Fruit fly (Drosophila melanogaster) whole organism, embryonic: ENCODE data around the gene CG17364.

Source experiments
- Bgb ChIP-seq: fragments of 200-800 bp; sonication (Bioruptor generic); IDR thresholded peaks from 2 replicates; pipeline ENCODE4 v1.3.6; 2022; ENCODE audit warnings: missing biosample characterization, missing genetic modification characterization; ENCODE audit not compliant: partially characterized antibody
- CG10366 ChIP-seq: fragments of 200-800 bp; sonication (Bioruptor generic); IDR thresholded peaks from 2 replicates; pipeline ENCODE4 v1.3.6; 2022; ENCODE audit warnings: missing biosample characterization, missing genetic modification characterization
- CG10431 ChIP-seq: fragments of 200-800 bp; sonication (Bioruptor generic); optimal IDR thresholded peaks from 3 replicates; lab custom pipeline; 2018; ENCODE audit warnings: missing biosample characterization, mild to moderate bottlenecking, missing genetic modification characterization
- CG11085 ChIP-seq: fragments of 200-800 bp; sonication (Bioruptor generic); IDR thresholded peaks from 2 replicates; pipeline ENCODE4 v1.3.6; 2022; ENCODE audit warnings: missing biosample characterization, missing genetic modification characterization
- CG11504 ChIP-seq: fragments of 200-800 bp; sonication (Bioruptor generic); optimal IDR thresholded peaks from 3 replicates; lab custom pipeline; 2019; ENCODE audit warnings: missing biosample characterization, mild to moderate bottlenecking, missing genetic modification characterization, moderate library complexity
- CG11560 ChIP-seq: fragments of 200-800 bp; sonication (Bioruptor generic); IDR thresholded peaks from 3 replicates; pipeline ENCODE4 v1.3.6; 2022; ENCODE audit warnings: missing biosample characterization, missing genetic modification characterization
- CG1233 ChIP-seq: fragments of 200-800 bp; sonication (Bioruptor generic); optimal IDR thresholded peaks from 4 replicates; lab custom pipeline; 2018; ENCODE audit warnings: missing biosample characterization, mild to moderate bottlenecking, missing genetic modification characterization
- CG12391 ChIP-seq: fragments of 200-800 bp; sonication (Bioruptor generic); optimal IDR thresholded peaks from 3 replicates; lab custom pipeline; 2018; ENCODE audit warnings: missing biosample characterization, mild to moderate bottlenecking, missing genetic modification characterization, moderate library complexity
- CG12942 ChIP-seq: fragments of 200-800 bp; sonication (Bioruptor generic); optimal IDR thresholded peaks from 3 replicates; lab custom pipeline; 2016; ENCODE audit warnings: missing biosample characterization, missing genetic modification characterization
- CG13296 ChIP-seq: fragments of 200-800 bp; sonication (Bioruptor generic); optimal IDR thresholded peaks from 3 replicates; lab custom pipeline; 2018; ENCODE audit warnings: missing biosample characterization, mild to moderate bottlenecking, missing genetic modification characterization
- CG15269 ChIP-seq: fragments of 200-800 bp; sonication (Bioruptor generic); optimal IDR thresholded peaks from 2 replicates; lab custom pipeline; 2018; ENCODE audit warnings: missing biosample characterization, mild to moderate bottlenecking, missing genetic modification characterization, moderate library complexity
- CG15479 ChIP-seq: fragments of 200-800 bp; sonication (Bioruptor generic); optimal IDR thresholded peaks from 3 replicates; lab custom pipeline; 2019; ENCODE audit warnings: missing biosample characterization, mild to moderate bottlenecking, missing genetic modification characterization, moderate library complexity
- CG16815 ChIP-seq: fragments of 200-800 bp; sonication (Bioruptor generic); optimal IDR thresholded peaks from 3 replicates; lab custom pipeline; 2017; ENCODE audit warnings: missing biosample characterization, mild to moderate bottlenecking, missing genetic modification characterization
- CG2199 ChIP-seq: fragments of 200-800 bp; sonication (Bioruptor generic); IDR thresholded peaks from 3 replicates; pipeline ENCODE4 v1.3.6; 2022; ENCODE audit warnings: missing biosample characterization, missing genetic modification characterization
- CG33557 ChIP-seq: fragments of 200-800 bp; sonication (Bioruptor generic); optimal IDR thresholded peaks from 2 replicates; lab custom pipeline; 2019; ENCODE audit warnings: missing biosample characterization, mild to moderate bottlenecking, missing genetic modification characterization, moderate library complexity
- CG3995 ChIP-seq: fragments of 200-800 bp; sonication (Bioruptor generic); optimal IDR thresholded peaks from 3 replicates; lab custom pipeline; 2016; ENCODE audit warnings: missing biosample characterization, missing genetic modification characterization
- CG6272 ChIP-seq: fragments of 200-800 bp; sonication (Bioruptor generic); IDR thresholded peaks from 2 replicates; pipeline ENCODE4 v1.3.6; 2022; ENCODE audit warnings: missing biosample characterization, missing genetic modification characterization
- CG6791 ChIP-seq: fragments of 200-800 bp; sonication (Bioruptor generic); IDR thresholded peaks from 3 replicates; pipeline ENCODE4 v1.3.6; 2022; ENCODE audit warnings: missing biosample characterization, missing genetic modification characterization; ENCODE audit not compliant: partially characterized antibody
- CG8290 ChIP-seq, 3 experiments: fragments of 200-800 bp; sonication (Bioruptor generic); optimal IDR thresholded peaks; 2 replicates each; lab custom pipeline; 2016 to 2019; ENCODE audit warnings: missing biosample characterization in 3 of 3, missing genetic modification characterization in 3 of 3, mild to moderate bottlenecking in 2 of 3, moderate library complexity in 1 of 3
- CG8924 ChIP-seq: fragments of 200-800 bp; optimal IDR thresholded peaks from 3 replicates; lab custom pipeline; 2019; ENCODE audit warnings: missing biosample characterization, mild to moderate bottlenecking, missing genetic modification characterization, moderate library complexity
- CG8944 ChIP-seq: fragments of 200-800 bp; sonication (Bioruptor generic); optimal IDR thresholded peaks from 3 replicates; lab custom pipeline; 2016; ENCODE audit warnings: missing biosample characterization, missing genetic modification characterization
- CTCF ChIP-seq: fragments of 200-800 bp; sonication (Bioruptor generic); optimal IDR thresholded peaks from 2 replicates; lab custom pipeline; 2017; ENCODE audit warnings: missing biosample characterization, mild to moderate bottlenecking, missing genetic modification characterization, moderate library complexity
- Camta ChIP-seq: fragments of 200-800 bp; sonication (Bioruptor generic); optimal IDR thresholded peaks from 2 replicates; lab custom pipeline; 2016; ENCODE audit warnings: missing biosample characterization, missing genetic modification characterization
- D ChIP-seq, 2 experiments: fragments of 200-800 bp in 1 of 2; fragments of >200 bp in 1 of 2; sonication (Bioruptor generic) in 1 of 2; optimal IDR thresholded peaks; 2 replicates in 1 of 2; 3 replicates in 1 of 2; lab custom pipeline; 2017; ENCODE audit warnings: mild to moderate bottlenecking in 1 of 2, missing biosample characterization in 1 of 2, missing genetic modification characterization in 1 of 2, missing genetic modification reagents in 1 of 2
- D19B ChIP-seq: fragments of 200-800 bp; sonication (Bioruptor generic); optimal IDR thresholded peaks from 2 replicates; lab custom pipeline; 2017; ENCODE audit warnings: missing biosample characterization, mild to moderate bottlenecking, missing genetic modification characterization
- Dbx ChIP-seq: fragments of 200-800 bp; sonication (Bioruptor generic); IDR thresholded peaks from 3 replicates; pipeline ENCODE4 v1.3.6; 2022; ENCODE audit warnings: missing biosample characterization, missing genetic modification characterization
- GATAe ChIP-seq: fragments of 200-800 bp; sonication (Bioruptor generic); conservative IDR thresholded peaks from 2 replicates; pipeline ENCODE4 v1.3.6; 2022; ENCODE audit warnings: missing biosample characterization, missing genetic modification characterization
- Lhr ChIP-seq: fragments of 200-800 bp; sonication (Bioruptor generic); optimal IDR thresholded peaks from 3 replicates; lab custom pipeline; 2017; ENCODE audit warnings: mild to moderate bottlenecking, missing biosample characterization, missing genetic modification reagents, missing genetic modification characterization
- NfI ChIP-seq: fragments of 200-800 bp; sonication (Bioruptor generic); optimal IDR thresholded peaks from 3 replicates; lab custom pipeline; 2018; ENCODE audit warnings: missing biosample characterization, mild to moderate bottlenecking, missing genetic modification characterization, moderate library complexity
- Pdp1 ChIP-seq, 2 experiments: fragments of 200-800 bp; sonication (Bioruptor generic); optimal IDR thresholded peaks; 3 replicates each; lab custom pipeline; 2016; ENCODE audit warnings: missing biosample characterization in 2 of 2, missing genetic modification characterization in 2 of 2, mild to moderate bottlenecking in 1 of 2, moderate library complexity in 1 of 2
- Rfx ChIP-seq: fragments of 200-800 bp; sonication (Bioruptor generic); IDR thresholded peaks from 2 replicates; pipeline ENCODE4 v1.3.6; 2022; ENCODE audit warnings: missing biosample characterization, missing genetic modification characterization
- Spps ChIP-seq: fragments of 200-800 bp; sonication (Bioruptor generic); optimal IDR thresholded peaks from 2 replicates; lab custom pipeline; 2018; ENCODE audit warnings: missing biosample characterization, mild to moderate bottlenecking, missing genetic modification characterization
- Sry-δ ChIP-seq: fragments of 200-800 bp; sonication (Bioruptor generic); optimal IDR thresholded peaks from 2 replicates; lab custom pipeline; 2016; ENCODE audit warnings: missing biosample characterization, missing genetic modification characterization
- chinmo ChIP-seq: fragments of 200-800 bp; sonication (Bioruptor generic); IDR thresholded peaks from 4 replicates; pipeline ENCODE4 v1.3.6; 2022; ENCODE audit warnings: missing biosample characterization, missing genetic modification characterization; ENCODE audit not compliant: partially characterized antibody
- dati ChIP-seq: fragments of 200-800 bp; sonication (Bioruptor generic); IDR thresholded peaks from 2 replicates; pipeline ENCODE4 v1.3.6; 2022; ENCODE audit warnings: missing biosample characterization, missing genetic modification characterization
- exex ChIP-seq: fragments of 200-800 bp; sonication (Bioruptor generic); optimal IDR thresholded peaks from 4 replicates; lab custom pipeline; 2018; ENCODE audit warnings: missing biosample characterization, mild to moderate bottlenecking, missing genetic modification characterization, moderate library complexity
- fu2 ChIP-seq: fragments of 200-800 bp; sonication (Bioruptor generic); optimal IDR thresholded peaks from 2 replicates; lab custom pipeline; 2016; ENCODE audit warnings: missing biosample characterization, missing genetic modification characterization
- grau ChIP-seq: fragments of 200-800 bp; optimal IDR thresholded peaks from 3 replicates; lab custom pipeline; 2019; ENCODE audit warnings: missing biosample characterization, mild to moderate bottlenecking, missing genetic modification characterization, moderate library complexity
- grn ChIP-seq: fragments of 200-800 bp; sonication (Bioruptor generic); optimal IDR thresholded peaks from 3 replicates; lab custom pipeline; 2017; ENCODE audit warnings: missing biosample characterization, missing genetic modification characterization
- hth ChIP-seq: fragments of >200 bp; optimal IDR thresholded peaks from 2 replicates; lab custom pipeline; 2017; ENCODE audit warnings: inconsistent platforms
- lab ChIP-seq: fragments of 200-800 bp; sonication (Bioruptor generic); optimal IDR thresholded peaks from 3 replicates; lab custom pipeline; 2017; ENCODE audit warnings: missing biosample characterization, missing genetic modification characterization, mild to moderate bottlenecking, moderate library complexity, missing genetic modification reagents
- luna ChIP-seq: fragments of 200-800 bp; sonication (Bioruptor generic); optimal IDR thresholded peaks from 2 replicates; lab custom pipeline; 2016; ENCODE audit warnings: missing biosample characterization, missing genetic modification characterization
- nerfin-1 ChIP-seq: fragments of 200-800 bp; sonication (Bioruptor generic); optimal IDR thresholded peaks from 3 replicates; lab custom pipeline; 2019; ENCODE audit warnings: missing biosample characterization, mild to moderate bottlenecking, missing genetic modification characterization, moderate library complexity
- rib ChIP-seq: fragments of 200-800 bp; sonication (Bioruptor generic); IDR thresholded peaks from 2 replicates; pipeline ENCODE4 v1.3.6; 2022; ENCODE audit warnings: missing biosample characterization, missing genetic modification characterization
- sd ChIP-seq: fragments of 200-800 bp; sonication (Bioruptor generic); optimal IDR thresholded peaks from 3 replicates; lab custom pipeline; 2018; ENCODE audit warnings: missing biosample characterization, mild to moderate bottlenecking, missing genetic modification characterization, moderate library complexity
- sug ChIP-seq: fragments of 200-800 bp; optimal IDR thresholded peaks from 2 replicates; lab custom pipeline; 2019; ENCODE audit warnings: missing biosample characterization, mild to moderate bottlenecking, missing genetic modification characterization, moderate library complexity
- ttk ChIP-seq: fragments of 200-800 bp; sonication (Bioruptor generic); IDR thresholded peaks from 2 replicates; pipeline ENCODE4 v2.1.2; 2022; ENCODE audit warnings: missing biosample characterization, missing genetic modification characterization

CG17364 gene

DNA sequence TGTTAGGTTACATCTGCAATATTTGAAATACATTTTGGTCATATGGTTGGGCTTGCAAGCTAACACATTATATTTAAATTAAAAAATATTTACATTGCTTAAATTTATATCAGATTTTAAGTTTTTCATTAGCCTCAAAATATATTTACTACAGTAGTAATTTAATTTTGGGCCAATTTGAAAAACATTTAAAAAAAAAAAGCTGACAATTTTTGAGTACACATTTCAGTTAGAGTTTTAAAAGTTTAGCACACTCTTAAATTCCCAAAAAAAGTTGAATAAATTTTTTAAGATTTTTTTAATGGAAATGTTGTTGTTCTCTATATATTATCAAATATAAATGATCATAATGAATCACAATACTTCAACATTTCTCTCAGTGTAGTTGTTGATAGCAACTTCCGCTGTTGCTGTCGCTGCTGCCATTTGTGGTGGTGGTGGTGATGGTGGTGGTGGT, 36.0 kb downstream of the CG17364 start (continued):
- TF ChIP-seq CG15269 (peak; percentile 68), CG33557 (GFP tag; lab: Kevin White, UChicago) (peak; percentile 59), Sry-δ (GFP tag; lab: Kevin White, UChicago) (no peak), GATAe (GFP tag; lab: Robert Waterston, UW) (no peak), CG16815 (GFP tag; lab: Kevin White, UChicago) (peak; percentile 75), CG11085 (no peak), CTCF (GFP tag; lab: Kevin White, UChicago) (peak; percentile 0), hth (lab: Kevin White, UChicago) (no peak), CG1233 (GFP tag; lab: Kevin White, UChicago) (peak; percentile 54), CG12391 (peak; percentile 82), Lhr (GFP tag; lab: Kevin White, UChicago) (peak; percentile 1)

DNA sequence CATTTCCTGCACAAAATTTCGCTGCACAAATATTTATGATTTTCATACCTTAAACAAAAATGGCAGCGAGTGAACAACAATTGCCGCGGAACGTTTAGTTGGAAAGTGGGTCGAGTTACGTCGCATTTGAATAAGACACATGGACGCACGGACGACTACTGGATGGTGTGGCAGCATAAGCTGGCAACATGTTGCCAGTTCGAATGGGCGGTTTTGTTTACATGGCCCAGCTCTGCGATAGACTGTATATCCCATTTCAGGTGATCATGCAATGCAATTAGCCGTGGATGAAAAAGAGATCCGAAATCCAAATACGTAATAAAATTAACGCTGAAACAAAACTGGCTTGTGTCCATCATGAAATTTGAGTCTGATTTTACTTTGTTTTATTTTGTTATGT, 36.5 kb downstream of the CG17364 start:
- TF ChIP-seq Dbx (GFP tag; lab: Robert Waterston, UW) (no peak), CG11504 (tag; lab: Kevin White, UChicago) (peak; percentile 90), grau (tag; lab: Kevin White, UChicago) (no peak), CG6272 (GFP tag; lab: Robert Waterston, UW) (no peak), Rfx (GFP tag; lab: Robert Waterston, UW) (no peak), CG3995 (no peak), CG2199 (GFP tag; lab: Robert Waterston, UW) (no peak)

DNA sequence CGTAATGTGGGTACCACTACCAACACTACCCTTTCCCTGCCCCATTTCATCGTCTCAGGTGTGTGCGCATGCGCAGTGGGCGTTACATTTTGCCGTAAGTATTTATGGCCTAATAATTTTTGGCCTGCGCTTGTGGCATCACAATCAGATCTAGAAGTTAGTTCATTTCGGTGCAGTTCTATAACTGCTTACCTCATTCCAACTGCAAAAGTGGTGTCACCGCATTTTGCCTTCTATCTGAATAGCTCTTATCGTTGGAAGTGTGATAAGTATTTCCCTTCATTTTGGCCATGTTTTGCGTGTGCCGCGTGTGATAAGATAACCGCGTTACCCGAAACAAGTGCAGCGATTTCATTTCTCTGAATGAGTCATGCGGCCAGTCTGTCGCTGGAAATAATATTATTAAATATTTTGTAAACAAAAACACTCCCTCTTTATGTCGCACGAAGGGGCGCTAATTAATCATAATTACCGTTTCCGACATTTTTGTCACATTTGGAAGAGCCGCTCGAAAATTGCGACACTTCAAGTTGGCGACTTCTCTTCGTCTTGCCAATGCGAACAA, 40.6 kb downstream of the CG17364 start:
- TF ChIP-seq CG2199 (GFP tag; lab: Robert Waterston, UW) (0 out of 3 replicates have a peak, but pooled peaks have one; percentile 65), grn (GFP tag; lab: Kevin White, UChicago) (peak; percentile 17), CG8944 (no peak), lab (peak; percentile 46), Bgb (no peak), Pdp1 (GFP tag; optimal IDR thresholded peaks at IDR 0.05; lab: Kevin White, UChicago) (peak in 1 of 2 experiments; percentile 65), sd (peak; percentile 1), dati (no peak), ttk (GFP tag; lab: Robert Waterston, UW) (0 out of 2 replicates have a peak, but pooled peaks have one; percentile 30), GATAe (GFP tag; lab: Robert Waterston, UW) (peak; percentile 44), CG8924 (tag; lab: Kevin White, UChicago) (no peak), rib (GFP tag; lab: Robert Waterston, UW) (peak; percentile 35; the same call in 1 of the 2 replicates), sug (tag; lab: Kevin White, UChicago) (peak; percentile 21), CG8290 (GFP tag; optimal IDR thresholded peaks at IDR 0.05; lab: Kevin White, UChicago) (no peak), CG8290 (tag; optimal IDR thresholded peaks at IDR 0.05; lab: Kevin White, UChicago) (peak in 1 of 2 experiments; percentile 20), CG15479 (peak; percentile 38), exex (tag; lab: Kevin White, UChicago) (peak; percentile 22), chinmo (GFP tag; lab: Robert Waterston, UW) (0 out of 4 replicates have a peak, but pooled peaks have one; percentile 66), D19B (GFP tag; lab: Kevin White, UChicago) (no peak)

DNA sequence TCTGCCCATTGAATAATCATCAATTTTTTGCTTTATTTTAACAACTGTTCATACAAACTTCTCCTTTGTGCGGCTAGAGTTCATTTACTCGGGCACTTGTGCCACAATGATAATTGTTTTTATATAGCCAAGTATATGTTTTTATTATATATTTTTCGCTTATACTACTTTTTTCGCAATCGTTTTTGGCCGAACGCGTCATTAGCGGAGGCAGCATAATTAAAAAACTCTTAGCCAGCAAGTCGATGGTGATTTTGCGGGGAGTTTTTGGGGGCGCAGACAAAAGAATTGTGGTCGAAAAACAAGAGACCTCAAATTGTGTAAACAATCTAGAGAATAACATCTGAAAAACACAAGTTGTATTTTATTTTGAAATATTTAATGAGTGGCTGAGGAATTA, 41.6 kb downstream of the CG17364 start:
- TF ChIP-seq NfI (no peak), luna (GFP tag; lab: Kevin White, UChicago) (no peak), CG11560 (tag; lab: Robert Waterston, UW) (no peak), CG10366 (GFP tag; lab: Robert Waterston, UW) (no peak), CG6791 (GFP tag; lab: Robert Waterston, UW) (no peak), CG12942 (GFP tag; lab: Kevin White, UChicago) (no peak), D (optimal IDR thresholded peaks at IDR 0.05; lab: Kevin White, UChicago) (no peak), D (GFP tag; optimal IDR thresholded peaks at IDR 0.05; lab: Kevin White, UChicago) (no peak), nerfin-1 (tag; lab: Kevin White, UChicago) (no peak), fu2 (GFP tag; lab: Kevin White, UChicago) (no peak), CG13296 (GFP tag; lab: Kevin White, UChicago) (no peak), Spps (tag; lab: Kevin White, UChicago) (no peak), CG10431 (GFP tag; lab: Kevin White, UChicago) (no peak), Camta (GFP tag; lab: Kevin White, UChicago) (no peak)
